Fruit fly (Drosophila melanogaster) whole organism, embryonic: ENCODE results near the gene tup.

Experiments used
- Awh ChIP-seq: fragments of 200-800 bp; sonication (Bioruptor generic); IDR thresholded peaks from 2 replicates; pipeline ENCODE4, ENCODE4 v1.3.6; 2022; ENCODE audit warnings: missing biosample characterization, missing genetic modification characterization
- Bgb ChIP-seq: fragments of 200-800 bp; sonication (Bioruptor generic); IDR thresholded peaks from 2 replicates; pipeline ENCODE4 v1.3.6; 2022; ENCODE audit warnings: missing biosample characterization, missing genetic modification characterization; ENCODE audit not compliant: partially characterized antibody
- BtbVII ChIP-seq: fragments of 200-800 bp; sonication (Bioruptor generic); optimal IDR thresholded peaks from 3 replicates; lab custom pipeline; 2017; ENCODE audit warnings: missing biosample characterization, mild to moderate bottlenecking, missing genetic modification characterization
- CG10654 ChIP-seq: fragments of 200-800 bp; sonication (Bioruptor generic); optimal IDR thresholded peaks from 2 replicates; lab custom pipeline; 2016; ENCODE audit warnings: missing biosample characterization, missing genetic modification characterization
- CG10959 ChIP-seq: fragments of 200-800 bp; sonication (Bioruptor generic); IDR thresholded peaks from 2 replicates; pipeline ENCODE4 v1.3.6; 2022; ENCODE audit warnings: missing biosample characterization, missing genetic modification characterization
- CG12104 ChIP-seq: fragments of 200-800 bp; sonication (Bioruptor generic); optimal IDR thresholded peaks from 3 replicates; lab custom pipeline; 2016; ENCODE audit warnings: missing biosample characterization, missing genetic modification characterization
- CG12659 ChIP-seq: fragments of 200-800 bp; sonication (Bioruptor generic); optimal IDR thresholded peaks from 3 replicates; lab custom pipeline; 2017; ENCODE audit warnings: mild to moderate bottlenecking, missing biosample characterization, missing genetic modification reagents, missing genetic modification characterization
- CG13424 ChIP-seq: fragments of 200-800 bp; sonication (Bioruptor generic); optimal IDR thresholded peaks from 2 replicates; lab custom pipeline; 2019; ENCODE audit warnings: missing biosample characterization, mild to moderate bottlenecking, missing genetic modification characterization, moderate library complexity
- CG17612 ChIP-seq: fragments of 200-800 bp; sonication (Bioruptor generic); IDR thresholded peaks from 2 replicates; pipeline ENCODE4 v1.3.6; 2022; ENCODE audit warnings: missing biosample characterization, missing genetic modification characterization
- CG18011 ChIP-seq: fragments of 200-800 bp; sonication (Bioruptor generic); optimal IDR thresholded peaks from 2 replicates; lab custom pipeline; 2017; ENCODE audit warnings: missing biosample characterization, missing genetic modification characterization, mild to moderate bottlenecking, moderate library complexity, missing genotype
- CG2129 ChIP-seq: fragments of 200-800 bp; sonication (Bioruptor generic); IDR thresholded peaks from 2 replicates; pipeline ENCODE4 v1.3.6; 2022; ENCODE audit warnings: missing biosample characterization, missing genetic modification characterization; ENCODE audit not compliant: partially characterized antibody
- CG2875 ChIP-seq: fragments of 200-800 bp; sonication (Bioruptor generic); optimal IDR thresholded peaks from 2 replicates; lab custom pipeline; 2017; ENCODE audit warnings: missing biosample characterization, mild to moderate bottlenecking, missing genetic modification characterization, missing genetic modification reagents
- CG33213 ChIP-seq: fragments of 200-800 bp; sonication (Bioruptor generic); optimal IDR thresholded peaks from 3 replicates; lab custom pipeline; 2016; ENCODE audit warnings: missing biosample characterization, missing genetic modification characterization
- CG33557 ChIP-seq: fragments of 200-800 bp; sonication (Bioruptor generic); optimal IDR thresholded peaks from 2 replicates; lab custom pipeline; 2019; ENCODE audit warnings: missing biosample characterization, mild to moderate bottlenecking, missing genetic modification characterization, moderate library complexity
- CG34422 ChIP-seq: fragments of 200-800 bp; sonication (Bioruptor generic); IDR thresholded peaks from 3 replicates; pipeline ENCODE4 v1.3.6; 2022; ENCODE audit warnings: missing biosample characterization, missing genetic modification characterization
- CG3838 ChIP-seq: fragments of 200-800 bp; sonication (Bioruptor generic); optimal IDR thresholded peaks from 3 replicates; lab custom pipeline; 2016; ENCODE audit warnings: missing biosample characterization, missing genetic modification characterization
- CG42726 ChIP-seq: fragments of 200-800 bp; sonication (Bioruptor generic); IDR thresholded peaks from 2 replicates; pipeline ENCODE4 v1.3.6; 2022; ENCODE audit warnings: missing biosample characterization, missing genetic modification characterization; ENCODE audit not compliant: partially characterized antibody
- CG4360 ChIP-seq: fragments of 200-800 bp; sonication (Bioruptor generic); IDR thresholded peaks from 2 replicates; pipeline ENCODE4 v1.3.6; 2022; ENCODE audit warnings: missing biosample characterization, missing genetic modification characterization
- CG5953 ChIP-seq: fragments of 200-800 bp; sonication (Bioruptor generic); IDR thresholded peaks from 2 replicates; pipeline ENCODE4 v1.3.6; 2022; ENCODE audit warnings: missing biosample characterization, missing genetic modification characterization
- CG6791 ChIP-seq: fragments of 200-800 bp; sonication (Bioruptor generic); IDR thresholded peaks from 3 replicates; pipeline ENCODE4 v1.3.6; 2022; ENCODE audit warnings: missing biosample characterization, missing genetic modification characterization; ENCODE audit not compliant: partially characterized antibody
- CG6854 ChIP-seq: fragments of 200-800 bp; sonication (Bioruptor generic); optimal IDR thresholded peaks from 3 replicates; lab custom pipeline; 2017; ENCODE audit warnings: missing biosample characterization, mild to moderate bottlenecking, missing genetic modification characterization
- CG8290 ChIP-seq, 3 experiments: fragments of 200-800 bp; sonication (Bioruptor generic); optimal IDR thresholded peaks; 2 replicates each; lab custom pipeline; 2016 to 2019; ENCODE audit warnings: missing biosample characterization in 3 of 3, missing genetic modification characterization in 3 of 3, mild to moderate bottlenecking in 2 of 3, moderate library complexity in 1 of 3
- CG9609 ChIP-seq: fragments of 200-800 bp; sonication (Bioruptor generic); optimal IDR thresholded peaks from 3 replicates; lab custom pipeline; 2016; ENCODE audit warnings: missing biosample characterization, missing genetic modification characterization
- CG9727 ChIP-seq: fragments of 200-800 bp; sonication (Bioruptor generic); optimal IDR thresholded peaks from 3 replicates; lab custom pipeline; 2017; ENCODE audit warnings: missing biosample characterization, mild to moderate bottlenecking, missing genetic modification characterization
- Dp ChIP-seq: fragments of 200-800 bp; sonication (Bioruptor generic); optimal IDR thresholded peaks from 2 replicates; lab custom pipeline; 2018; ENCODE audit warnings: missing biosample characterization, mild to moderate bottlenecking, missing genetic modification characterization, moderate library complexity
- Eip74EF ChIP-seq, 2 experiments: fragments of 200-800 bp in 1 of 2; fragments of >200 bp in 1 of 2; sonication (Bioruptor generic) in 1 of 2; optimal IDR thresholded peaks; 2 replicates each; lab custom pipeline; 2017 to 2019; ENCODE audit warnings: missing biosample characterization in 2 of 2, missing genetic modification characterization in 2 of 2, mild to moderate bottlenecking in 1 of 2, moderate library complexity in 1 of 2
- H15 ChIP-seq: fragments of 200-800 bp; sonication (Bioruptor generic); IDR thresholded peaks from 3 replicates; pipeline ENCODE4 v1.3.6; 2022; ENCODE audit warnings: missing biosample characterization, missing genetic modification characterization
- Ptx1 ChIP-seq: fragments of 200-800 bp; sonication (Bioruptor generic); IDR thresholded peaks from 2 replicates; pipeline ENCODE4 v1.3.6; 2022; ENCODE audit warnings: missing biosample characterization, missing genetic modification characterization
- Stat92E ChIP-seq, 3 experiments: fragments of >200 bp in 2 of 3; fragments of 200-800 bp in 1 of 3; sonication (Bioruptor generic) in 1 of 3; optimal IDR thresholded peaks; 2 replicates each; lab custom pipeline; 2017 to 2019; ENCODE audit warnings: missing biosample characterization in 3 of 3, missing genetic modification characterization in 3 of 3, mild to moderate bottlenecking in 1 of 3, moderate library complexity in 1 of 3
- Taf1 ChIP-seq: fragments of 200-800 bp; sonication (Bioruptor generic); IDR thresholded peaks from 2 replicates; pipeline ENCODE4 v1.3.6; 2022; ENCODE audit warnings: missing biosample characterization, missing genetic modification characterization
- Xbp1 ChIP-seq: fragments of 200-800 bp; sonication (Bioruptor generic); optimal IDR thresholded peaks from 3 replicates; lab custom pipeline; 2016; ENCODE audit warnings: missing biosample characterization, mild to moderate bottlenecking, missing genetic modification characterization
- al ChIP-seq: fragments of 200-800 bp; sonication (Bioruptor generic); IDR thresholded peaks from 2 replicates; pipeline ENCODE4 v1.3.6; 2022; ENCODE audit warnings: missing biosample characterization, missing genetic modification characterization
- btn ChIP-seq: fragments of 200-800 bp; sonication (Bioruptor generic); optimal IDR thresholded peaks from 2 replicates; lab custom pipeline; 2016; ENCODE audit warnings: missing biosample characterization, missing genetic modification characterization
- cas ChIP-seq: fragments of 200-800 bp; sonication (Bioruptor generic); IDR thresholded peaks from 2 replicates; pipeline ENCODE4 v1.3.6; 2022; ENCODE audit warnings: missing biosample characterization, missing genetic modification characterization
- chinmo ChIP-seq: fragments of 200-800 bp; sonication (Bioruptor generic); IDR thresholded peaks from 4 replicates; pipeline ENCODE4 v1.3.6; 2022; ENCODE audit warnings: missing biosample characterization, missing genetic modification characterization; ENCODE audit not compliant: partially characterized antibody
- gce ChIP-seq: fragments of 200-800 bp; sonication (Bioruptor generic); IDR thresholded peaks from 3 replicates; pipeline ENCODE4 v1.3.6; 2022; ENCODE audit warnings: missing biosample characterization, missing genetic modification characterization
- insv ChIP-seq, 2 experiments: fragments of 200-800 bp; sonication (Bioruptor generic); optimal IDR thresholded peaks; 3 replicates each; lab custom pipeline; 2016 to 2018; ENCODE audit warnings: missing biosample characterization in 2 of 2, missing genetic modification characterization in 2 of 2
- lbe ChIP-seq: fragments of 200-800 bp; sonication (Bioruptor generic); optimal IDR thresholded peaks from 2 replicates; lab custom pipeline; 2016; ENCODE audit warnings: missing biosample characterization, mild to moderate bottlenecking, missing genetic modification characterization
- oc ChIP-seq: fragments of 200-800 bp; sonication (Bioruptor generic); optimal IDR thresholded peaks from 2 replicates; lab custom pipeline; 2018; ENCODE audit warnings: missing biosample characterization, mild to moderate bottlenecking, missing genetic modification characterization, moderate library complexity
- otp ChIP-seq: fragments of 200-800 bp; sonication (Bioruptor generic); IDR thresholded peaks from 3 replicates; pipeline ENCODE4, ENCODE4 v1.3.6; 2022; ENCODE audit warnings: missing biosample characterization, missing genetic modification characterization
- slou ChIP-seq: fragments of 200-800 bp; sonication (Bioruptor generic); optimal IDR thresholded peaks from 3 replicates; lab custom pipeline; 2016; ENCODE audit warnings: missing biosample characterization, missing genetic modification characterization
- sna ChIP-seq: fragments of 200-800 bp; sonication (Bioruptor generic); IDR thresholded peaks from 2 replicates; pipeline ENCODE4 v1.3.6; 2022; ENCODE audit warnings: missing biosample characterization, missing genetic modification characterization; ENCODE audit not compliant: partially characterized antibody
- tio ChIP-seq: fragments of 200-800 bp; sonication (Bioruptor generic); optimal IDR thresholded peaks from 2 replicates; lab custom pipeline; 2017; ENCODE audit warnings: missing biosample characterization, missing genetic modification characterization, inconsistent platforms
- tll ChIP-seq, 2 experiments: fragments of 200-800 bp in 1 of 2; fragments of >200 bp in 1 of 2; sonication (Bioruptor generic) in 1 of 2; optimal IDR thresholded peaks; 2 replicates each; lab custom pipeline; 2017 to 2019; ENCODE audit warnings: missing biosample characterization in 2 of 2, missing genetic modification characterization in 2 of 2, mild to moderate bottlenecking in 1 of 2, moderate library complexity in 1 of 2
- tup ChIP-seq: fragments of 200-800 bp; sonication (Bioruptor generic); optimal IDR thresholded peaks from 2 replicates; lab custom pipeline; 2016; ENCODE audit warnings: missing biosample characterization, mild to moderate bottlenecking, missing genetic modification characterization, moderate library complexity
- tx ChIP-seq: fragments of 200-800 bp; sonication (Bioruptor generic); optimal IDR thresholded peaks from 2 replicates; lab custom pipeline; 2016; ENCODE audit warnings: missing biosample characterization, missing genetic modification characterization
- zen2 ChIP-seq: fragments of 200-800 bp; sonication (Bioruptor generic); IDR thresholded peaks from 3 replicates; pipeline ENCODE4 v1.3.6; 2022; ENCODE audit warnings: missing biosample characterization, missing genetic modification characterization; ENCODE audit not compliant: partially characterized antibody
- zfh2 ChIP-seq: fragments of 200-800 bp; sonication (Bioruptor generic); optimal IDR thresholded peaks from 2 replicates; lab custom pipeline; 2016; ENCODE audit warnings: missing biosample characterization, missing genetic modification characterization

Gene tup

DNA sequence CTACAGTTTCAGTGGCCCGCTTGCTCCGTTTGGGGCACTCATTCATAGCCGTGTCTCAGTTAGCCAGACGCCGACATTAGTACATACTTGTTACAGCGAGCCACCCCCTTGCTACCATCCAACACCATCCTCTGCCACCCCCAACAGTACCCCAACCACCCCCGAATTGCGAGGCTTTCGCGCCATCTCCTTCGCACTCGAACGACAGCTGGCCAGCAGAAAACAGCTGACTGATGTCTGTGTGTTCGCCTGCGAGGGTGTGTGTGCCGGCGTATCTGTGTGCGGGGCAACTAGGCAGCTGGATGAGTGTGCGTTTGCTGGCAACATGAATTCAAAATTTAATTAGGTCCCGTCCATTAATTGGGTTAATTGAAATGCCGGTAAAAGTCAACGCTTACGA is 1.7 kb upstream of the tup start (continued):
- peak; percentile 41; the same call in 1 of the 4 replicates for TF ChIP-seq chinmo (GFP tag; lab: Robert Waterston, UW)
- no peak for TF ChIP-seq insv (GFP tag; optimal IDR thresholded peaks at IDR 0.05; lab: Kevin White, UChicago)
- TF ChIP-seq CG4360 (GFP tag; lab: Robert Waterston, UW) = no peak
- TF ChIP-seq Awh (GFP tag; lab: Robert Waterston, UW) = no peak
- no peak for TF ChIP-seq CG13424 (tag; lab: Kevin White, UChicago)
- TF ChIP-seq, all 482 proteins: peak for 15

DNA sequence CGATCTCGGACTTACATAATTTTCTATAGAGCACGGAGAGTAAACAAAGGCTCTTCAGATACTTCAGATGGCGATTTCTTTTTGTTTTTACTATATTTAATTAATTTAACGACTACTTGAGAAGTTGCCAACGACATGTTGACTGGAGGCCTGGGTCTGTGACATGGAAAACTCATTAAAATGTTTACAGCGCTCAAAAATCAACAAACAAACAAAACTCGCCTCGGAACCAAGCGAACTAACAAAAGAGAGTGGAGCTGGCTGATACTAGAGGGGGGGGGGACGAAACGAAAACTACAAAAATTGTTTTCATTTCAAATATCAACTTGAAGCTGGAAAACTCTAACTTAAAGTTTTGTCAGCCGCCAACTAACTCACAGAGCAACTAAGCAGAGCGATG is 2.6 kb downstream of the tup start:
- TF ChIP-seq CG18011 = no peak
- no peak for TF ChIP-seq CG6791 (GFP tag; lab: Robert Waterston, UW)
- TF ChIP-seq CG33557 (GFP tag; lab: Kevin White, UChicago) = peak; percentile 2
- no peak for TF ChIP-seq tio (GFP tag; lab: Kevin White, UChicago)
- TF ChIP-seq Ptx1 (GFP tag; lab: Robert Waterston, UW) = no peak
- TF ChIP-seq btn = no peak
- TF ChIP-seq zen2 (GFP tag; lab: Robert Waterston, UW) = no peak
- TF ChIP-seq zfh2 (GFP tag; lab: Kevin White, UChicago) = no peak
- TF ChIP-seq CG3838 (GFP tag; lab: Kevin White, UChicago) = no peak
- no peak for TF ChIP-seq Stat92E (GFP tag; optimal IDR thresholded peaks at IDR 0.05; lab: Kevin White, UChicago)
- no peak for TF ChIP-seq slou
- TF ChIP-seq tup = peak; percentile 37
- no peak for TF ChIP-seq cas
- no peak for TF ChIP-seq CG6854 (GFP tag; lab: Kevin White, UChicago)
- TF ChIP-seq CG8290 (GFP tag; optimal IDR thresholded peaks at IDR 0.05; lab: Kevin White, UChicago) = no peak
- no peak for TF ChIP-seq CG8290 (tag; optimal IDR thresholded peaks at IDR 0.05; lab: Kevin White, UChicago)
- peak; percentile 34 for TF ChIP-seq CG12104
- TF ChIP-seq Bgb (GFP tag; lab: Robert Waterston, UW) = no peak
- peak in 1 of 2 experiments; percentile 23 for TF ChIP-seq Eip74EF (GFP tag; optimal IDR thresholded peaks at IDR 0.05; lab: Kevin White, UChicago)
- TF ChIP-seq sna = no peak
- no peak for TF ChIP-seq Dp (GFP tag; lab: Kevin White, UChicago)
- TF ChIP-seq CG34422 (GFP tag; lab: Robert Waterston, UW) = no peak
- TF ChIP-seq H15 = no peak
- TF ChIP-seq CG10959 (GFP tag; lab: Robert Waterston, UW) = no peak
- no peak for TF ChIP-seq CG5953 (GFP tag; lab: Robert Waterston, UW)
- TF ChIP-seq CG42726 (GFP tag; lab: Robert Waterston, UW) = no peak
- peak; percentile 57 for TF ChIP-seq CG33213
- TF ChIP-seq CG9727 (GFP tag; lab: Kevin White, UChicago) = peak; percentile 55
- no peak for TF ChIP-seq CG17612
- TF ChIP-seq CG2129 = no peak
- no peak for TF ChIP-seq CG4360 (GFP tag; lab: Robert Waterston, UW)
- TF ChIP-seq Xbp1 (GFP tag; lab: Kevin White, UChicago) = no peak
- TF ChIP-seq gce = no peak
- no peak for TF ChIP-seq tll (GFP tag; optimal IDR thresholded peaks at IDR 0.05; lab: Kevin White, UChicago)
- no peak for TF ChIP-seq otp (GFP tag; lab: Robert Waterston, UW)
- no peak for TF ChIP-seq tx (GFP tag; lab: Kevin White, UChicago)
- no peak for TF ChIP-seq CG9609 (GFP tag; lab: Kevin White, UChicago)
- TF ChIP-seq al (GFP tag; lab: Robert Waterston, UW) = no peak
- no peak for TF ChIP-seq CG12659
- no peak for TF ChIP-seq CG2875 (GFP tag; lab: Kevin White, UChicago)
- no peak for TF ChIP-seq Taf1 (GFP tag; lab: Robert Waterston, UW)
- no peak for TF ChIP-seq lbe (GFP tag; lab: Kevin White, UChicago)
- TF ChIP-seq BtbVII (GFP tag; lab: Kevin White, UChicago) = no peak
- no peak for TF ChIP-seq CG10654 (GFP tag; lab: Kevin White, UChicago)
- no peak for TF ChIP-seq oc
